Fruit fly (Drosophila melanogaster) whole organism, embryonic: ENCODE results near the gene CG5214.

Experiments
- Antp ChIP-seq: fragments of 200-800 bp; sonication (Bioruptor generic); optimal IDR thresholded peaks from 3 replicates; lab custom pipeline; 2016; ENCODE audit warnings: missing biosample characterization, missing genetic modification characterization
- Atf3 ChIP-seq: fragments of 200-800 bp; sonication (Bioruptor generic); optimal IDR thresholded peaks from 3 replicates; lab custom pipeline; 2016; ENCODE audit warnings: missing biosample characterization, missing genetic modification characterization
- BEAF-32 ChIP-seq: fragments of 200-800 bp; sonication (Bioruptor generic); optimal IDR thresholded peaks from 3 replicates; lab custom pipeline; 2017; ENCODE audit warnings: missing biosample characterization, missing genetic modification characterization, mild to moderate bottlenecking, moderate library complexity, missing genetic modification reagents
- CG10267 ChIP-seq: fragments of 200-800 bp; sonication (Bioruptor generic); optimal IDR thresholded peaks from 2 replicates; lab custom pipeline; 2018; ENCODE audit warnings: missing biosample characterization, mild to moderate bottlenecking, missing genetic modification characterization, moderate library complexity
- CG10543 ChIP-seq: fragments of 200-800 bp; sonication (Bioruptor generic); optimal IDR thresholded peaks from 3 replicates; lab custom pipeline; 2017; ENCODE audit warnings: missing biosample characterization, mild to moderate bottlenecking, missing genetic modification characterization, moderate library complexity
- CG1233 ChIP-seq: fragments of 200-800 bp; sonication (Bioruptor generic); optimal IDR thresholded peaks from 4 replicates; lab custom pipeline; 2018; ENCODE audit warnings: missing biosample characterization, mild to moderate bottlenecking, missing genetic modification characterization
- CG13123 ChIP-seq: fragments of 200-800 bp; sonication (Bioruptor generic); optimal IDR thresholded peaks from 2 replicates; lab custom pipeline; 2016; ENCODE audit warnings: missing biosample characterization, missing genetic modification characterization
- CG13424 ChIP-seq: fragments of 200-800 bp; sonication (Bioruptor generic); optimal IDR thresholded peaks from 2 replicates; lab custom pipeline; 2019; ENCODE audit warnings: missing biosample characterization, mild to moderate bottlenecking, missing genetic modification characterization, moderate library complexity
- CG14014 ChIP-seq: fragments of 200-800 bp; sonication (Bioruptor generic); IDR thresholded peaks from 2 replicates; pipeline ENCODE4 v1.3.6; 2022; ENCODE audit warnings: missing biosample characterization, missing genetic modification characterization
- CG14441 ChIP-seq: fragments of 200-800 bp; sonication (Bioruptor generic); IDR thresholded peaks from 2 replicates; pipeline ENCODE4 v1.3.6; 2022; ENCODE audit warnings: missing biosample characterization, missing genetic modification characterization
- CG15514 ChIP-seq: fragments of 200-800 bp; sonication (Bioruptor generic); optimal IDR thresholded peaks from 3 replicates; lab custom pipeline; 2017; ENCODE audit warnings: missing biosample characterization, missing genetic modification characterization, mild to moderate bottlenecking, moderate library complexity, missing genetic modification reagents
- CG3407 ChIP-seq: fragments of 200-800 bp; sonication (Bioruptor generic); optimal IDR thresholded peaks from 2 replicates; lab custom pipeline; 2018; ENCODE audit warnings: missing biosample characterization, mild to moderate bottlenecking, missing genetic modification characterization
- CG3995 ChIP-seq: fragments of 200-800 bp; sonication (Bioruptor generic); optimal IDR thresholded peaks from 3 replicates; lab custom pipeline; 2016; ENCODE audit warnings: missing biosample characterization, missing genetic modification characterization
- CG4360 ChIP-seq: fragments of 200-800 bp; sonication (Bioruptor generic); IDR thresholded peaks from 2 replicates; pipeline ENCODE4 v1.3.6; 2022; ENCODE audit warnings: missing biosample characterization, missing genetic modification characterization
- CG4820 ChIP-seq: fragments of 200-800 bp; sonication (Bioruptor generic); optimal IDR thresholded peaks from 3 replicates; lab custom pipeline; 2016; ENCODE audit warnings: missing biosample characterization, missing genetic modification characterization
- CG5180 ChIP-seq: fragments of 200-800 bp; sonication (Bioruptor generic); optimal IDR thresholded peaks from 3 replicates; lab custom pipeline; 2017; ENCODE audit warnings: missing biosample characterization, missing genetic modification characterization, mild to moderate bottlenecking, moderate library complexity, missing genetic modification reagents
- CG6272 ChIP-seq: fragments of 200-800 bp; sonication (Bioruptor generic); IDR thresholded peaks from 2 replicates; pipeline ENCODE4 v1.3.6; 2022; ENCODE audit warnings: missing biosample characterization, missing genetic modification characterization
- CG6689 ChIP-seq: fragments of 200-800 bp; sonication (Bioruptor generic); IDR thresholded peaks from 2 replicates; pipeline ENCODE4 v1.3.6; 2022; ENCODE audit warnings: missing biosample characterization, missing genetic modification characterization
- CG6813 ChIP-seq: fragments of 200-800 bp; sonication (Bioruptor generic); optimal IDR thresholded peaks from 2 replicates; lab custom pipeline; 2017; ENCODE audit warnings: missing biosample characterization, missing genetic modification characterization, mild to moderate bottlenecking, moderate library complexity, missing genetic modification reagents
- CG6854 ChIP-seq: fragments of 200-800 bp; sonication (Bioruptor generic); optimal IDR thresholded peaks from 3 replicates; lab custom pipeline; 2017; ENCODE audit warnings: missing biosample characterization, mild to moderate bottlenecking, missing genetic modification characterization
- CG8290 ChIP-seq, 3 experiments: fragments of 200-800 bp; sonication (Bioruptor generic); optimal IDR thresholded peaks; 2 replicates each; lab custom pipeline; 2016 to 2019; ENCODE audit warnings: missing biosample characterization in 3 of 3, missing genetic modification characterization in 3 of 3, mild to moderate bottlenecking in 2 of 3, moderate library complexity in 1 of 3
- Chrac-16 ChIP-seq: fragments of 200-800 bp; sonication (Bioruptor generic); optimal IDR thresholded peaks from 3 replicates; lab custom pipeline; 2016; ENCODE audit warnings: missing biosample characterization, missing genetic modification characterization
- CoRest ChIP-seq: fragments of 200-800 bp; sonication (Bioruptor generic); optimal IDR thresholded peaks from 3 replicates; lab custom pipeline; 2018; ENCODE audit warnings: missing biosample characterization, mild to moderate bottlenecking, missing genetic modification characterization, moderate library complexity
- Dref ChIP-seq: fragments of 200-800 bp; sonication (Bioruptor generic); IDR thresholded peaks from 2 replicates; pipeline ENCODE4 v1.3.6; 2022; ENCODE audit warnings: missing biosample characterization, missing genetic modification characterization
- Hr3 ChIP-seq: fragments of 200-800 bp; sonication (Bioruptor generic); optimal IDR thresholded peaks from 3 replicates; lab custom pipeline; 2016; ENCODE audit warnings: missing biosample characterization, missing genetic modification characterization
- Hr51 ChIP-seq, 2 experiments: fragments of 200-800 bp; sonication (Bioruptor generic); optimal IDR thresholded peaks; 2 replicates in 1 of 2; 3 replicates in 1 of 2; lab custom pipeline; 2016 to 2018; ENCODE audit warnings: missing biosample characterization in 2 of 2, missing genetic modification characterization in 2 of 2, mild to moderate bottlenecking in 1 of 2, moderate library complexity in 1 of 2
- Hsf ChIP-seq: fragments of 200-800 bp; sonication (Bioruptor generic); optimal IDR thresholded peaks from 3 replicates; lab custom pipeline; 2016; ENCODE audit warnings: missing biosample characterization, missing genetic modification characterization
- MESR4 ChIP-seq: fragments of 200-800 bp; sonication (Bioruptor generic); optimal IDR thresholded peaks from 2 replicates; lab custom pipeline; 2018; ENCODE audit warnings: missing biosample characterization, mild to moderate bottlenecking, missing genetic modification characterization, moderate library complexity
- NC2β ChIP-seq: fragments of 200-800 bp; sonication (Bioruptor generic); optimal IDR thresholded peaks from 2 replicates; lab custom pipeline; 2016; ENCODE audit warnings: missing biosample characterization, missing genetic modification characterization
- Oli ChIP-seq: fragments of 200-800 bp; sonication (Bioruptor generic); optimal IDR thresholded peaks from 2 replicates; lab custom pipeline; 2018; ENCODE audit warnings: missing biosample characterization, mild to moderate bottlenecking, missing genetic modification characterization, moderate library complexity
- Poxn ChIP-seq: fragments of 200-800 bp; sonication (Bioruptor generic); IDR thresholded peaks from 2 replicates; pipeline ENCODE4 v1.3.6; 2022; ENCODE audit warnings: missing biosample characterization, missing genetic modification characterization
- Xbp1 ChIP-seq: fragments of 200-800 bp; sonication (Bioruptor generic); optimal IDR thresholded peaks from 3 replicates; lab custom pipeline; 2016; ENCODE audit warnings: missing biosample characterization, mild to moderate bottlenecking, missing genetic modification characterization
- abd-A ChIP-seq: fragments of 200-800 bp; sonication (Bioruptor generic); optimal IDR thresholded peaks from 3 replicates; lab custom pipeline; 2019; ENCODE audit warnings: missing biosample characterization, mild to moderate bottlenecking, missing genetic modification characterization, moderate library complexity
- bsh ChIP-seq, 2 experiments: fragments of 200-800 bp; sonication (Bioruptor generic); optimal IDR thresholded peaks; 2 replicates each; lab custom pipeline; 2017 to 2018; ENCODE audit warnings: mild to moderate bottlenecking in 2 of 2, missing biosample characterization in 2 of 2, missing genetic modification characterization in 2 of 2, moderate library complexity in 1 of 2
- chinmo ChIP-seq: fragments of 200-800 bp; sonication (Bioruptor generic); IDR thresholded peaks from 4 replicates; pipeline ENCODE4 v1.3.6; 2022; ENCODE audit warnings: missing biosample characterization, missing genetic modification characterization; ENCODE audit not compliant: partially characterized antibody
- dmrt11E ChIP-seq: fragments of 200-800 bp; sonication (Bioruptor generic); optimal IDR thresholded peaks from 3 replicates; lab custom pipeline; 2018; ENCODE audit warnings: missing biosample characterization, mild to moderate bottlenecking, missing genetic modification characterization, moderate library complexity
- eyg ChIP-seq: fragments of 200-800 bp; sonication (Bioruptor generic); optimal IDR thresholded peaks from 3 replicates; lab custom pipeline; 2016; ENCODE audit warnings: missing biosample characterization, missing genetic modification characterization
- gem ChIP-seq: fragments of 200-800 bp; sonication (Bioruptor generic); optimal IDR thresholded peaks from 2 replicates; lab custom pipeline; 2019; ENCODE audit warnings: missing biosample characterization, mild to moderate bottlenecking, missing genetic modification characterization, moderate library complexity
- gro ChIP-seq: fragments of 200-800 bp; sonication (Bioruptor generic); optimal IDR thresholded peaks from 2 replicates; lab custom pipeline; 2016; ENCODE audit warnings: missing biosample characterization, missing genetic modification characterization
- gsb-n ChIP-seq: fragments of 200-800 bp; sonication (Bioruptor generic); optimal IDR thresholded peaks from 3 replicates; lab custom pipeline; 2018; ENCODE audit warnings: missing biosample characterization, mild to moderate bottlenecking, missing genetic modification characterization
- kah ChIP-seq: fragments of 200-800 bp; sonication (Bioruptor generic); optimal IDR thresholded peaks from 2 replicates; lab custom pipeline; 2018; ENCODE audit warnings: missing biosample characterization, mild to moderate bottlenecking, missing genetic modification characterization
- lbe ChIP-seq: fragments of 200-800 bp; sonication (Bioruptor generic); optimal IDR thresholded peaks from 2 replicates; lab custom pipeline; 2016; ENCODE audit warnings: missing biosample characterization, mild to moderate bottlenecking, missing genetic modification characterization
- oc ChIP-seq: fragments of 200-800 bp; sonication (Bioruptor generic); optimal IDR thresholded peaks from 2 replicates; lab custom pipeline; 2018; ENCODE audit warnings: missing biosample characterization, mild to moderate bottlenecking, missing genetic modification characterization, moderate library complexity
- pfk ChIP-seq: fragments of 200-800 bp; sonication (Bioruptor generic); optimal IDR thresholded peaks from 2 replicates; lab custom pipeline; 2018; ENCODE audit warnings: missing biosample characterization, mild to moderate bottlenecking, missing genetic modification characterization, moderate library complexity
- row ChIP-seq: fragments of 200-800 bp; sonication (Bioruptor generic); IDR thresholded peaks from 3 replicates; pipeline ENCODE4 v1.3.6; 2022; ENCODE audit warnings: missing biosample characterization, missing genetic modification characterization
- run ChIP-seq: fragments of 200-800 bp; sonication (Bioruptor generic); optimal IDR thresholded peaks from 3 replicates; lab custom pipeline; 2018; ENCODE audit warnings: missing biosample characterization, mild to moderate bottlenecking, missing genetic modification characterization
- seq ChIP-seq: fragments of 200-800 bp; sonication (Bioruptor generic); IDR thresholded peaks from 2 replicates; pipeline ENCODE4 v1.3.6; 2022; ENCODE audit warnings: missing biosample characterization, missing genetic modification characterization
- slou ChIP-seq: fragments of 200-800 bp; sonication (Bioruptor generic); optimal IDR thresholded peaks from 3 replicates; lab custom pipeline; 2016; ENCODE audit warnings: missing biosample characterization, missing genetic modification characterization
- toy ChIP-seq: fragments of 200-800 bp; sonication (Bioruptor generic); IDR thresholded peaks from 2 replicates; pipeline ENCODE4 v1.3.6; 2022; ENCODE audit warnings: missing biosample characterization, missing genetic modification characterization

Gene CG5214

dm6 chr3R:11209801-11210402 lies 34.2 kb upstream of the CG5214 start, which contains the start of the genes SdhC and Tctp (continued):
- TF ChIP-seq CG6689 (no peak), lbe (GFP tag; lab: Kevin White, UChicago) (peak; percentile 7), CG10543 (GFP tag; lab: Kevin White, UChicago) (peak; percentile 79), toy (GFP tag; lab: Robert Waterston, UW) (no peak), Antp (peak; percentile 22), BEAF-32 (GFP tag; lab: Kevin White, UChicago) (peak; percentile 78), CG6854 (GFP tag; lab: Kevin White, UChicago) (no peak), CoRest (tag; lab: Kevin White, UChicago) (peak; percentile 64), dmrt11E (tag; lab: Kevin White, UChicago) (peak; percentile 47), Hr51 (GFP tag; optimal IDR thresholded peaks at IDR 0.05; lab: Kevin White, UChicago) (peak; percentile 17 to 60), CG13424 (peak; percentile 60), CG1233 (GFP tag; lab: Kevin White, UChicago) (peak; percentile 13), Hr3 (peak; percentile 41), Atf3 (GFP tag; lab: Kevin White, UChicago) (no peak), CG5180 (GFP tag; lab: Kevin White, UChicago) (peak; percentile 2), Poxn (GFP tag; lab: Robert Waterston, UW) (no peak), CG4820 (GFP tag; lab: Kevin White, UChicago) (peak; percentile 72), Hsf (peak; percentile 64), CG14441 (GFP tag; lab: Robert Waterston, UW) (no peak), gsb-n (tag; lab: Kevin White, UChicago) (peak; percentile 45), CG8290 (GFP tag; optimal IDR thresholded peaks at IDR 0.05; lab: Kevin White, UChicago) (peak; percentile 28), CG8290 (tag; optimal IDR thresholded peaks at IDR 0.05; lab: Kevin White, UChicago) (peak in 1 of 2 experiments; percentile 71), row (peak; percentile 72), CG3995 (GFP tag; lab: Kevin White, UChicago) (peak; percentile 45), run (tag; lab: Kevin White, UChicago) (peak; percentile 41), Chrac-16 (GFP tag; lab: Kevin White, UChicago) (peak; percentile 27), bsh (GFP tag; optimal IDR thresholded peaks at IDR 0.05; lab: Kevin White, UChicago) (peak in 1 of 2 experiments; percentile 20), CG10267 (tag; lab: Kevin White, UChicago) (peak; percentile 76), CG6272 (GFP tag; lab: Robert Waterston, UW) (0 out of 2 replicates have a peak, but pooled peaks have one; percentile 33), seq (no peak), gem (tag; lab: Kevin White, UChicago) (peak; percentile 62), Oli (tag; lab: Kevin White, UChicago) (no peak), CG3407 (no peak), CG4360 (GFP tag; lab: Robert Waterston, UW) (no peak), Xbp1 (GFP tag; lab: Kevin White, UChicago) (peak; percentile 61), CG14014 (GFP tag; lab: Robert Waterston, UW) (no peak), CG6813 (GFP tag; lab: Kevin White, UChicago) (no peak), slou (GFP tag; lab: Kevin White, UChicago) (peak; percentile 3), abd-A (tag; lab: Kevin White, UChicago) (no peak), eyg (GFP tag; lab: Kevin White, UChicago) (no peak), chinmo (no peak), Dref (GFP tag; lab: Robert Waterston, UW) (peak; percentile 74), NC2β (GFP tag; lab: Kevin White, UChicago) (peak; percentile 30), kah (GFP tag; lab: Kevin White, UChicago) (peak; percentile 13), oc (tag; lab: Kevin White, UChicago) (no peak), gro (GFP tag; lab: Kevin White, UChicago) (no peak), MESR4 (peak; percentile 94), pfk (GFP tag; lab: Kevin White, UChicago) (peak; percentile 27), CG15514 (peak; percentile 60), CG13123 (GFP tag; lab: Kevin White, UChicago) (peak; percentile 40)
